Fruit fly (Drosophila melanogaster) whole organism, embryonic: Measurements from ENCODE around the gene tral.

Experiments used
- Atf3 ChIP-seq: fragments of 200-800 bp; sonication (Bioruptor generic); optimal IDR thresholded peaks from 3 replicates; lab custom pipeline; 2016; ENCODE audit warnings: missing biosample characterization, missing genetic modification characterization
- CG11398 ChIP-seq: fragments of 200-800 bp; sonication (Bioruptor generic); optimal IDR thresholded peaks from 2 replicates; lab custom pipeline; 2016; ENCODE audit warnings: missing biosample characterization, missing genetic modification characterization
- CG11696 ChIP-seq: fragments of 200-800 bp; sonication (Bioruptor generic); IDR thresholded peaks from 2 replicates; pipeline ENCODE4 v1.3.6; 2022; ENCODE audit warnings: missing biosample characterization, missing genetic modification characterization
- CG1233 ChIP-seq: fragments of 200-800 bp; sonication (Bioruptor generic); optimal IDR thresholded peaks from 4 replicates; lab custom pipeline; 2018; ENCODE audit warnings: missing biosample characterization, mild to moderate bottlenecking, missing genetic modification characterization
- CG13123 ChIP-seq: fragments of 200-800 bp; sonication (Bioruptor generic); optimal IDR thresholded peaks from 2 replicates; lab custom pipeline; 2016; ENCODE audit warnings: missing biosample characterization, missing genetic modification characterization
- CG13894 ChIP-seq: fragments of 200-800 bp; sonication (Bioruptor generic); optimal IDR thresholded peaks from 3 replicates; lab custom pipeline; 2018; ENCODE audit warnings: missing biosample characterization, mild to moderate bottlenecking, missing genetic modification characterization, moderate library complexity
- CG1529 ChIP-seq: fragments of 200-800 bp; sonication (Bioruptor generic); optimal IDR thresholded peaks from 3 replicates; lab custom pipeline; 2018; ENCODE audit warnings: missing biosample characterization, missing genetic modification characterization
- CG17802 ChIP-seq: fragments of 200-800 bp; sonication (Bioruptor generic); optimal IDR thresholded peaks from 2 replicates; lab custom pipeline; 2018; ENCODE audit warnings: missing biosample characterization, mild to moderate bottlenecking, missing genetic modification characterization, moderate library complexity
- CG17912 ChIP-seq: fragments of 200-800 bp; sonication (Bioruptor generic); optimal IDR thresholded peaks from 2 replicates; lab custom pipeline; 2018; ENCODE audit warnings: missing biosample characterization, mild to moderate bottlenecking, missing genetic modification characterization
- CG1792 ChIP-seq: fragments of 200-800 bp; sonication (Bioruptor generic); optimal IDR thresholded peaks from 2 replicates; lab custom pipeline; 2016; ENCODE audit warnings: missing biosample characterization, missing genetic modification characterization
- CG30431 ChIP-seq: fragments of 200-800 bp; sonication (Bioruptor generic); optimal IDR thresholded peaks from 2 replicates; lab custom pipeline; 2017; ENCODE audit warnings: missing biosample characterization, missing genetic modification characterization
- CG3847 ChIP-seq: fragments of 200-800 bp; sonication (Bioruptor generic); IDR thresholded peaks from 2 replicates; pipeline ENCODE4 v1.3.6; 2022; ENCODE audit warnings: missing biosample characterization, missing genetic modification characterization
- CG4730 ChIP-seq: fragments of 200-800 bp; sonication (Bioruptor generic); IDR thresholded peaks from 2 replicates; pipeline ENCODE4 v1.3.6; 2022; ENCODE audit warnings: missing biosample characterization, missing genetic modification characterization
- CG5245 ChIP-seq: fragments of 200-800 bp; sonication (Bioruptor generic); optimal IDR thresholded peaks from 3 replicates; lab custom pipeline; 2016; ENCODE audit warnings: missing biosample characterization, missing genetic modification characterization
- CG6654 ChIP-seq: fragments of 200-800 bp; sonication (Bioruptor generic); optimal IDR thresholded peaks from 2 replicates; lab custom pipeline; 2017; ENCODE audit warnings: missing biosample characterization, mild to moderate bottlenecking, missing genetic modification characterization
- CG7786 ChIP-seq: fragments of 200-800 bp; sonication (Bioruptor generic); optimal IDR thresholded peaks from 2 replicates; lab custom pipeline; 2016; ENCODE audit warnings: missing biosample characterization, missing genetic modification characterization
- CG8089 ChIP-seq: fragments of 200-800 bp; sonication (Bioruptor generic); optimal IDR thresholded peaks from 3 replicates; lab custom pipeline; 2016; ENCODE audit warnings: missing biosample characterization, missing genetic modification characterization
- CG9932 ChIP-seq: fragments of 200-800 bp; sonication (Bioruptor generic); IDR thresholded peaks from 2 replicates; pipeline ENCODE4 v1.3.6; 2022; ENCODE audit warnings: missing biosample characterization, missing genetic modification characterization
- Dip2 ChIP-seq: fragments of 200-800 bp; sonication (Bioruptor generic); IDR thresholded peaks from 2 replicates; pipeline ENCODE4 v1.3.6; 2022; ENCODE audit warnings: missing biosample characterization, missing genetic modification characterization
- Dip3 ChIP-seq: fragments of 200-800 bp; sonication (Bioruptor generic); optimal IDR thresholded peaks from 3 replicates; lab custom pipeline; 2016; ENCODE audit warnings: missing biosample characterization, missing genetic modification characterization
- Dll ChIP-seq: fragments of 200-800 bp; sonication (Bioruptor generic); IDR thresholded peaks from 4 replicates; pipeline ENCODE4 v1.3.6; 2022; ENCODE audit warnings: missing biosample characterization, missing genetic modification characterization; ENCODE audit not compliant: partially characterized antibody
- Doc2 ChIP-seq: fragments of 200-800 bp; sonication (Bioruptor generic); IDR thresholded peaks from 2 replicates; pipeline ENCODE4 v1.3.6; 2022; ENCODE audit warnings: missing biosample characterization, missing genetic modification characterization
- E2f1 ChIP-seq: fragments of 200-800 bp; sonication (Bioruptor generic); IDR thresholded peaks from 2 replicates; pipeline ENCODE4 v1.3.6; 2022; ENCODE audit warnings: missing biosample characterization, missing genetic modification characterization
- Ets97D ChIP-seq: fragments of 200-800 bp; sonication (Bioruptor generic); optimal IDR thresholded peaks from 3 replicates; lab custom pipeline; 2016; ENCODE audit warnings: missing biosample characterization, missing genetic modification characterization
- Gug ChIP-seq: fragments of 200-800 bp; sonication (Bioruptor generic); IDR thresholded peaks from 4 replicates; pipeline ENCODE4 v1.3.6; 2022; ENCODE audit warnings: missing biosample characterization, missing genetic modification characterization
- HLH54F ChIP-seq: fragments of 200-800 bp; sonication (Bioruptor generic); optimal IDR thresholded peaks from 3 replicates; lab custom pipeline; 2016; ENCODE audit warnings: missing biosample characterization, missing genetic modification characterization
- Hr3 ChIP-seq: fragments of 200-800 bp; sonication (Bioruptor generic); optimal IDR thresholded peaks from 3 replicates; lab custom pipeline; 2016; ENCODE audit warnings: missing biosample characterization, missing genetic modification characterization
- Hr39 ChIP-seq: fragments of >200 bp; optimal IDR thresholded peaks from 2 replicates; lab custom pipeline; 2017
- Hr78 ChIP-seq, 2 experiments: fragments of 200-800 bp in 1 of 2; fragments of >200 bp in 1 of 2; sonication (Bioruptor generic) in 1 of 2; optimal IDR thresholded peaks; 2 replicates each; lab custom pipeline; 2017 to 2019; ENCODE audit warnings: missing biosample characterization in 2 of 2, missing genetic modification characterization in 2 of 2, mild to moderate bottlenecking in 1 of 2, moderate library complexity in 1 of 2
- MBD-R2 ChIP-seq: fragments of 200-800 bp; sonication (Bioruptor generic); IDR thresholded peaks from 2 replicates; pipeline ENCODE4 v1.3.6; 2022; ENCODE audit warnings: missing biosample characterization, missing genetic modification characterization
- Trl ChIP-seq, 3 experiments: fragments of >200 bp in 2 of 3; fragments of 200-800 bp in 1 of 3; sonication (Bioruptor generic) in 1 of 3; optimal IDR thresholded peaks; 2 replicates in 1 of 3; 3 replicates in 2 of 3; lab custom pipeline; 2016 to 2017; ENCODE audit warnings: missing biosample characterization in 1 of 3, missing genetic modification characterization in 1 of 3
- Usf ChIP-seq: fragments of 200-800 bp; sonication (Bioruptor generic); optimal IDR thresholded peaks from 2 replicates; lab custom pipeline; 2017; ENCODE audit warnings: missing genotype, missing biosample characterization, missing genetic modification characterization
- ac ChIP-seq: fragments of 200-800 bp; sonication (Bioruptor generic); optimal IDR thresholded peaks from 3 replicates; lab custom pipeline; 2017; ENCODE audit warnings: missing biosample characterization, mild to moderate bottlenecking, missing genetic modification characterization
- ara ChIP-seq: fragments of 200-800 bp; sonication (Bioruptor generic); IDR thresholded peaks from 2 replicates; pipeline ENCODE4 v1.3.6; 2022; ENCODE audit warnings: missing biosample characterization, missing genetic modification characterization
- ase ChIP-seq: fragments of 200-800 bp; sonication (Bioruptor generic); IDR thresholded peaks from 3 replicates; pipeline ENCODE4 v1.3.6; 2022; ENCODE audit warnings: missing biosample characterization, missing genetic modification characterization
- bigmax ChIP-seq: fragments of 200-800 bp; sonication (Bioruptor generic); optimal IDR thresholded peaks from 2 replicates; lab custom pipeline; 2018; ENCODE audit warnings: missing biosample characterization, mild to moderate bottlenecking, missing genetic modification characterization
- crol ChIP-seq: fragments of 200-800 bp; sonication (Bioruptor generic); IDR thresholded peaks from 2 replicates; pipeline ENCODE4 v1.3.6; 2022; ENCODE audit warnings: missing biosample characterization, missing genetic modification characterization
- disco-r ChIP-seq: fragments of 200-800 bp; sonication (Bioruptor generic); optimal IDR thresholded peaks from 2 replicates; lab custom pipeline; 2016; ENCODE audit warnings: missing biosample characterization, missing genetic modification characterization
- en ChIP-seq: fragments of 200-800 bp; sonication (Bioruptor generic); optimal IDR thresholded peaks from 2 replicates; lab custom pipeline; 2016; ENCODE audit warnings: missing biosample characterization, missing genetic modification characterization
- fd64A ChIP-seq: fragments of 200-800 bp; sonication (Bioruptor generic); optimal IDR thresholded peaks from 3 replicates; lab custom pipeline; 2018; ENCODE audit warnings: missing biosample characterization, mild to moderate bottlenecking, missing genetic modification characterization
- gce ChIP-seq: fragments of 200-800 bp; sonication (Bioruptor generic); IDR thresholded peaks from 3 replicates; pipeline ENCODE4 v1.3.6; 2022; ENCODE audit warnings: missing biosample characterization, missing genetic modification characterization
- jigr1 ChIP-seq: fragments of 200-800 bp; sonication (Bioruptor generic); IDR thresholded peaks from 3 replicates; pipeline ENCODE4 v1.3.6; 2022; ENCODE audit warnings: missing biosample characterization, missing genetic modification characterization
- luna ChIP-seq: fragments of 200-800 bp; sonication (Bioruptor generic); optimal IDR thresholded peaks from 2 replicates; lab custom pipeline; 2016; ENCODE audit warnings: missing biosample characterization, missing genetic modification characterization
- maf-S ChIP-seq: fragments of 200-800 bp; sonication (Bioruptor generic); optimal IDR thresholded peaks from 2 replicates; lab custom pipeline; 2016; ENCODE audit warnings: missing biosample characterization, missing genetic modification characterization
- otp ChIP-seq: fragments of 200-800 bp; sonication (Bioruptor generic); IDR thresholded peaks from 3 replicates; pipeline ENCODE4, ENCODE4 v1.3.6; 2022; ENCODE audit warnings: missing biosample characterization, missing genetic modification characterization
- sc ChIP-seq, 3 experiments: fragments of >200 bp in 2 of 3; fragments of 200-800 bp in 1 of 3; sonication (Bioruptor generic) in 1 of 3; optimal IDR thresholded peaks; 2 replicates in 2 of 3; 3 replicates in 1 of 3; lab custom pipeline; 2017; ENCODE audit warnings: mild to moderate bottlenecking in 1 of 3, missing biosample characterization in 1 of 3, missing genetic modification characterization in 1 of 3, missing genetic modification reagents in 1 of 3
- tin ChIP-seq: fragments of 200-800 bp; sonication (Bioruptor generic); optimal IDR thresholded peaks from 3 replicates; lab custom pipeline; 2016; ENCODE audit warnings: missing biosample characterization, missing genetic modification characterization
- tll ChIP-seq, 2 experiments: fragments of 200-800 bp in 1 of 2; fragments of >200 bp in 1 of 2; sonication (Bioruptor generic) in 1 of 2; optimal IDR thresholded peaks; 2 replicates each; lab custom pipeline; 2017 to 2019; ENCODE audit warnings: missing biosample characterization in 2 of 2, missing genetic modification characterization in 2 of 2, mild to moderate bottlenecking in 1 of 2, moderate library complexity in 1 of 2
- trem ChIP-seq: fragments of 200-800 bp; optimal IDR thresholded peaks from 3 replicates; lab custom pipeline; 2019; ENCODE audit warnings: missing biosample characterization, mild to moderate bottlenecking, missing genetic modification characterization, moderate library complexity
- wek ChIP-seq: fragments of 200-800 bp; sonication (Bioruptor generic); optimal IDR thresholded peaks from 3 replicates; lab custom pipeline; 2018; ENCODE audit warnings: missing biosample characterization, mild to moderate bottlenecking, missing genetic modification characterization, moderate library complexity

Gene tral

dm6 chr3L:12490418-12491035 lies 24.3 kb upstream of the tral start, which contains the start of gene CG10660 (continued):
- TF ChIP-seq tll (GFP tag; optimal IDR thresholded peaks at IDR 0.05; lab: Kevin White, UChicago) (no peak), bigmax (no peak), otp (GFP tag; lab: Robert Waterston, UW) (peak; percentile 91), en (GFP tag; lab: Kevin White, UChicago) (no peak), CG30431 (GFP tag; lab: Kevin White, UChicago) (peak; percentile 73), Hr3 (GFP tag; lab: Kevin White, UChicago) (peak; percentile 87), sc (optimal IDR thresholded peaks at IDR 0.05; lab: Kevin White, UChicago) (no peak), sc (GFP tag; optimal IDR thresholded peaks at IDR 0.05; lab: Kevin White, UChicago) (peak; percentile 85), CG7786 (GFP tag; lab: Kevin White, UChicago) (peak; percentile 40), CG1233 (GFP tag; lab: Kevin White, UChicago) (peak; percentile 79), gce (GFP tag; lab: Robert Waterston, UW) (peak; percentile 84), Trl (optimal IDR thresholded peaks at IDR 0.05; lab: Kevin White, UChicago) (peak in 1 of 2 experiments; percentile 15), Trl (GFP tag; optimal IDR thresholded peaks at IDR 0.05; lab: Kevin White, UChicago) (peak; percentile 25), HLH54F (GFP tag; lab: Kevin White, UChicago) (peak; percentile 62), CG1792 (GFP tag; lab: Kevin White, UChicago) (peak; percentile 40), CG4730 (GFP tag; lab: Robert Waterston, UW) (peak; percentile 67; the same call in 1 of the 2 replicates), jigr1 (GFP tag; lab: Robert Waterston, UW) (peak; percentile 50; the same call in 1 of the 3 replicates), fd64A (GFP tag; lab: Kevin White, UChicago) (peak; percentile 68), Dip3 (GFP tag; lab: Kevin White, UChicago) (peak; percentile 69), ac (peak; percentile 34), Usf (GFP tag; lab: Kevin White, UChicago) (peak; percentile 60), E2f1 (GFP tag; lab: Robert Waterston, UW) (peak; percentile 81), Atf3 (GFP tag; lab: Kevin White, UChicago) (peak; percentile 53), CG13123 (peak; percentile 27), Ets97D (GFP tag; lab: Kevin White, UChicago) (peak; percentile 39), CG11398 (GFP tag; lab: Kevin White, UChicago) (peak; percentile 40), luna (GFP tag; lab: Kevin White, UChicago) (peak; percentile 18), disco-r (GFP tag; lab: Kevin White, UChicago) (no peak), wek (GFP tag; lab: Kevin White, UChicago) (peak; percentile 71), maf-S (GFP tag; lab: Kevin White, UChicago) (peak; percentile 55), CG6654 (peak; percentile 78), CG13894 (tag; lab: Kevin White, UChicago) (no peak), CG1529 (peak; percentile 83), CG9932 (GFP tag; lab: Robert Waterston, UW) (peak; percentile 68), CG11696 (GFP tag; lab: Robert Waterston, UW) (peak; percentile 98), CG17802 (tag; lab: Kevin White, UChicago) (peak; percentile 65), crol (no peak), CG8089 (GFP tag; lab: Kevin White, UChicago) (peak; percentile 32), CG5245 (peak; percentile 90), Dip2 (GFP tag; lab: Robert Waterston, UW) (no peak), Hr39 (lab: Kevin White, UChicago) (no peak), ase (peak; percentile 79), MBD-R2 (GFP tag; lab: Robert Waterston, UW) (peak; percentile 54; the same call in 1 of the 2 replicates), Gug (GFP tag; lab: Robert Waterston, UW) (peak; percentile 63; the same call in 2 of the 4 replicates), CG17912 (no peak), Doc2 (GFP tag; lab: Robert Waterston, UW) (no peak), ara (GFP tag; lab: Robert Waterston, UW) (peak; percentile 78), trem (tag; lab: Kevin White, UChicago) (peak; percentile 82), Dll (no peak), tin (peak; percentile 84), CG3847 (peak; percentile 72), Hr78 (GFP tag; optimal IDR thresholded peaks at IDR 0.05; lab: Kevin White, UChicago) (peak in 1 of 2 experiments; percentile 67)
